Worm (Caenorhabditis elegans): Measurements from ENCODE around the gene F35F10.1.

DNA sequence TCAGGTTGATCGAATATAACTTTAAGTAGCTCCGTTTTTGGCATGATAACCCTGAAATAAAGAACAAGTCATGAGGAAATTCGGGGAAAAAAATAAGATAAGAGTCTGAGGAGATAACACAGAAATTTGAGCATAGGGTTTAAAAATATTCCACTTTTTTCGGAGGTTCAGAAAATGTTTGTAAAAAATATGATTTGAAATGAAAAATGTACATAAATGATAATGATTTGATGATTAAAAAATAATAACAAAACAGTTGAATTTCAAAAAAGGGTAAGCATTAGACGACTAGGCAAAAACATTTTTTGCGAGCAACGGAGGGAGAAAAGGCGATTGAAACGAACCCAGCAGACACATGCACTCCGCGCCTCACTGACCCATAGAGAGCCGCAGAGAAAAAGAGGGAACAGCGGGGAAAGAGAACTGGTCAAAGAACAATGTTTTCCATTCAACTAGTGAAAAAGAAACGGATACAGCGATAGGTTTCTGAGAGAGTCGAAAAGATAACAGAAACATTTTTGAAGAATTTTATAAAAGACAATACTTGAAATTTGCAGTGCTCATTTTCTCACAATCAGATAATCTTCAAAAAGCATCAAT lies 3.9 kb upstream of the F35F10.1 start, which contains the start of gene arrd-18:
- TF ChIP-seq aly-1 (tag; optimal IDR thresholded peaks at IDR 0.05) (no peak), hmg-4 (GFP tag; optimal IDR thresholded peaks at IDR 0.05) (no peak), ama-1 (optimal IDR thresholded peaks at IDR 0.05) (no peak), hmbx-1 (tag; optimal IDR thresholded peaks at IDR 0.05) (no peak), sea-1 (GFP tag; conservative IDR thresholded peaks at IDR 0.05) (no peak), flt-1 (GFP tag; IDR thresholded peaks at IDR 0.05) (no peak), tra-4 (tag; optimal IDR thresholded peaks at IDR 0.05) (no peak), F13C5.2 (tag; optimal IDR thresholded peaks at IDR 0.05) (no peak), ets-7 (tag; optimal IDR thresholded peaks at IDR 0.05) (no peak), tbx-11 (GFP tag; IDR thresholded peaks at IDR 0.05) (no peak), ceh-13 (GFP tag; optimal IDR thresholded peaks at IDR 0.05) (no peak)

Data from whole organism, early embryonic.